Worm (Caenorhabditis elegans) whole organism, young adult: Measurements from ENCODE around the gene T23F6.3.

Experiments used
- F39B2.1 ChIP-seq: fragments of 200-800 bp; sonication (Bioruptor generic); IDR thresholded peaks from 2 replicates; pipeline ENCODE4 v1.3.6; 2022; ENCODE audit warnings: missing genetic modification reagents, missing genetic modification characterization, missing compliant biosample characterization
- ama-1 ChIP-seq, 3 experiments: fragments of 150-350 bp in 1 of 3; sonication (generic microtip) in 2 of 3; optimal IDR thresholded peaks; 2 replicates each; lab custom pipeline; 2014 to 2018; ENCODE audit warnings: missing biosample characterization in 2 of 3, missing genetic modification characterization in 2 of 3, missing genetic modification reagents in 2 of 3

- TF ChIP-seq F39B2.1 (GFP tag; lab: Robert Waterston, UW) (no peak), ama-1 (optimal IDR thresholded peaks at IDR 0.05; lab: Kevin White, UChicago) (no peak), ama-1 (GFP tag; optimal IDR thresholded peaks at IDR 0.05; lab: Kevin White, UChicago) (no peak)
These were observed 1.4 kb upstream of the T23F6.3 start for ce11 chrIV:12725925-12726324.
